Fruit fly (Drosophila melanogaster): ENCODE data around the gene hiw.
A peak's percentile ranks its signal among the peaks of the same experiment; 100 is the strongest.

hiw gene

DNA sequence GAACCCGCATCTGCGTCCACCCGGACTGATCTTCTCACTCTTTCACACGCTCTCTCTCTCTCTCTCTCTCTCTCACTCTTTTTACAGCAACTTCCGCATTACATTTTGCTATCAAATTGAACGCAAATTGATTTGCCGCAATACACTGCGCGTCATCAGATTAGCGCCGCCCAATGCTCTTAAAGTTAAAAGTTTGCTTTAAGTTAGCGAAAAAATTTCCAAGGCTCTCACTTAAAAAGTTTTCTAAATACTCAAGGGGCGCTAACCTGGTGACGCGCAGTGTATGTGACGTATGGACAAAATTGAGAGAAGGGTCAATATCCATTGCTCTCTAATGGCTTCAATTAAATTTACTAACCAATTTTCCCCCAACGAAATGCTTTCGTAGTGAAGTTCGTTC lies 41.0 kb downstream of the hiw start (continued):
- TF ChIP-seq CG4707 (GFP tag; optimal IDR thresholded peaks at IDR 0.05) (peak; percentile 68), lola (GFP tag; optimal IDR thresholded peaks at IDR 0.05) (peak in 1 of 3 experiments; percentile 74), CG3847 (GFP tag; IDR thresholded peaks at IDR 0.05) (peak; percentile 84), insv (GFP tag; optimal IDR thresholded peaks at IDR 0.05) (peak in 1 of 2 experiments; percentile 21), CG10267 (tag; optimal IDR thresholded peaks at IDR 0.05) (peak; percentile 78), Ptx1 (GFP tag; IDR thresholded peaks at IDR 0.05) (peak; percentile 82), CG18262 (tag; optimal IDR thresholded peaks at IDR 0.05) (peak; percentile 89), ATbp (GFP tag; optimal IDR thresholded peaks at IDR 0.05) (peak; percentile 87), CG11093 (GFP tag; IDR thresholded peaks at IDR 0.05) (peak; percentile 56; the same call in 2 of the 3 replicates), tll (GFP tag; optimal IDR thresholded peaks at IDR 0.05) (no peak), Neu2 (GFP tag; optimal IDR thresholded peaks at IDR 0.05; ENCODE audit: borderline replicate concordance) (no peak), CG9817 (tag; optimal IDR thresholded peaks at IDR 0.05) (peak; percentile 89), crp (GFP tag; optimal IDR thresholded peaks at IDR 0.05) (peak in 1 of 2 experiments; percentile 36), grau (tag; optimal IDR thresholded peaks at IDR 0.05) (peak; percentile 85), CG6175 (GFP tag; IDR thresholded peaks at IDR 0.05) (peak; percentile 62; the same call in 2 of the 3 replicates), CG11695 (GFP tag; IDR thresholded peaks at IDR 0.05) (peak; percentile 82), Lpt (GFP tag; optimal IDR thresholded peaks at IDR 0.05) (no peak), luna (GFP tag; optimal IDR thresholded peaks at IDR 0.05) (peak; percentile 68), CG14965 (GFP tag; optimal IDR thresholded peaks at IDR 0.05; ENCODE audit: borderline replicate concordance) (peak; percentile 64), amos (GFP tag; IDR thresholded peaks at IDR 0.05; ENCODE audit: partially characterized antibody) (no peak), gce (GFP tag; IDR thresholded peaks at IDR 0.05) (peak; percentile 63; the same call in 1 of the 3 replicates), gfzf (GFP tag; optimal IDR thresholded peaks at IDR 0.05) (no peak), CG9797 (GFP tag; optimal IDR thresholded peaks at IDR 0.05) (no peak), Gug (GFP tag; IDR thresholded peaks at IDR 0.05) (peak; percentile 64), CG12155 (GFP tag; optimal IDR thresholded peaks at IDR 0.05) (peak; percentile 71), bbx (GFP tag; IDR thresholded peaks at IDR 0.05; ENCODE audit: partially characterized antibody) (no peak), Abd-B (GFP tag; optimal IDR thresholded peaks at IDR 0.05) (peak; percentile 86), gsb (GFP tag; IDR thresholded peaks at IDR 0.05) (peak; percentile 67), sima (GFP tag; optimal IDR thresholded peaks at IDR 0.05) (peak; percentile 67), Hr3 (GFP tag; optimal IDR thresholded peaks at IDR 0.05) (peak; percentile 81), CG4282 (GFP tag; optimal IDR thresholded peaks at IDR 0.05) (peak; percentile 63), CG2129 (GFP tag; IDR thresholded peaks at IDR 0.05; ENCODE audit: partially characterized antibody) (no peak), eyg (GFP tag; optimal IDR thresholded peaks at IDR 0.05) (peak; percentile 65), H15 (GFP tag; IDR thresholded peaks at IDR 0.05) (peak; percentile 64; the same call in 2 of the 3 replicates), H2.0 (GFP tag; IDR thresholded peaks at IDR 0.05) (peak; percentile 85), Hr51 (GFP tag; optimal IDR thresholded peaks at IDR 0.05) (peak; percentile 86), cas (GFP tag; IDR thresholded peaks at IDR 0.05) (no peak), CG12391 (tag; optimal IDR thresholded peaks at IDR 0.05) (peak; percentile 82), emc (GFP tag; optimal IDR thresholded peaks at IDR 0.05) (peak; percentile 76), CG13287 (GFP tag; IDR thresholded peaks at IDR 0.05; ENCODE audit: partially characterized antibody) (no peak), Myb (GFP tag; optimal IDR thresholded peaks at IDR 0.05) (peak; percentile 70), eve (GFP tag; optimal IDR thresholded peaks at IDR 0.05) (peak in 1 of 2 experiments; percentile 82), bab2 (GFP tag; optimal IDR thresholded peaks at IDR 0.05) (peak; percentile 86), danr (GFP tag; IDR thresholded peaks at IDR 0.05) (peak; percentile 48; the same call in 1 of the 2 replicates), Bteb2 (GFP tag; optimal IDR thresholded peaks at IDR 0.05) (peak; percentile 83), Nf-YC (tag; optimal IDR thresholded peaks at IDR 0.05) (peak; percentile 67), nmo (GFP tag; optimal IDR thresholded peaks at IDR 0.05) (peak; percentile 87), Gsc (GFP tag; IDR thresholded peaks at IDR 0.05) (no peak), chn (GFP tag; optimal IDR thresholded peaks at IDR 0.05) (peak; percentile 87), CG14441 (GFP tag; IDR thresholded peaks at IDR 0.05) (peak; percentile 76)
